Worm (Caenorhabditis elegans): Measurements from ENCODE around the gene tos-1.

ce11 chrV:9332611-9333315, 11.2 kb downstream of the tos-1 start:
- TF ChIP-seq cnd-1 (tag; optimal IDR thresholded peaks at IDR 0.05) (no peak), ztf-11 (tag; optimal IDR thresholded peaks at IDR 0.05) (no peak), nhr-12 (tag; optimal IDR thresholded peaks at IDR 0.05) (no peak), snpc-4 (tag; optimal IDR thresholded peaks at IDR 0.05) (no peak), unc-62 (GFP tag; optimal IDR thresholded peaks at IDR 0.05) (no peak), ham-2 (GFP tag; optimal IDR thresholded peaks at IDR 0.05) (no peak), lsy-2 (tag; optimal IDR thresholded peaks at IDR 0.05) (no peak), nhr-28 (tag; optimal IDR thresholded peaks at IDR 0.05) (no peak), sptf-1 (tag; optimal IDR thresholded peaks at IDR 0.05) (no peak), bed-3 (GFP tag; optimal IDR thresholded peaks at IDR 0.05) (no peak), elt-3 (tag; optimal IDR thresholded peaks at IDR 0.05) (no peak), nhr-237 (tag; optimal IDR thresholded peaks at IDR 0.05) (no peak), mab-5 (tag; optimal IDR thresholded peaks at IDR 0.05) (no peak)
